Worm (Caenorhabditis elegans) whole organism, L4 larva: Measurements from ENCODE around the gene egl-4.

ENCODE experiments used
- ceh-82 ChIP-seq: sonication (generic microtip); optimal IDR thresholded peaks from 2 replicates; lab custom pipeline; 2017; ENCODE audit warnings: missing biosample characterization, missing genetic modification characterization
- ces-1 ChIP-seq: fragments of 150-350 bp; sonication (generic microtip); optimal IDR thresholded peaks from 4 replicates; lab custom pipeline; 2014; ENCODE audit warnings: missing biosample characterization, missing genetic modification reagents, missing genetic modification characterization
- dmd-9 ChIP-seq: fragments of 200-800 bp; sonication (Bioruptor generic); IDR thresholded peaks from 2 replicates; pipeline ENCODE4 v1.3.6; 2022; ENCODE audit warnings: missing genetic modification reagents, missing genetic modification characterization, missing compliant biosample characterization
- gei-8 ChIP-seq: fragments of 200-800 bp; sonication (Bioruptor generic); optimal IDR thresholded peaks from 2 replicates; lab custom pipeline; 2018; ENCODE audit warnings: mild to moderate bottlenecking, missing genetic modification characterization, missing compliant biosample characterization
- mdl-1 ChIP-seq, 2 experiments: fragments of 150-350 bp in 1 of 2; sonication (generic microtip) in 1 of 2; optimal IDR thresholded peaks; 2 replicates each; lab custom pipeline; 2014 to 2017; ENCODE audit warnings: missing biosample characterization in 2 of 2, missing genetic modification characterization in 2 of 2
- nhr-10 ChIP-seq: fragments of 150-350 bp; optimal IDR thresholded peaks from 2 replicates; lab custom pipeline; 2014; ENCODE audit warnings: missing biosample characterization, missing genetic modification characterization
- nhr-28 ChIP-seq: fragments of 150-350 bp; optimal IDR thresholded peaks from 2 replicates; lab custom pipeline; 2014; ENCODE audit warnings: missing biosample characterization, missing genetic modification characterization
- zip-11 ChIP-seq: fragments of 200-800 bp; sonication (Bioruptor generic); IDR thresholded peaks from 2 replicates; pipeline ENCODE4 v1.3.6; 2022; ENCODE audit warnings: missing genetic modification characterization, missing compliant biosample characterization
- ztf-11 ChIP-seq: fragments of 150-350 bp; optimal IDR thresholded peaks from 2 replicates; lab custom pipeline; 2014; ENCODE audit warnings: missing biosample characterization, missing genetic modification characterization

DNA sequence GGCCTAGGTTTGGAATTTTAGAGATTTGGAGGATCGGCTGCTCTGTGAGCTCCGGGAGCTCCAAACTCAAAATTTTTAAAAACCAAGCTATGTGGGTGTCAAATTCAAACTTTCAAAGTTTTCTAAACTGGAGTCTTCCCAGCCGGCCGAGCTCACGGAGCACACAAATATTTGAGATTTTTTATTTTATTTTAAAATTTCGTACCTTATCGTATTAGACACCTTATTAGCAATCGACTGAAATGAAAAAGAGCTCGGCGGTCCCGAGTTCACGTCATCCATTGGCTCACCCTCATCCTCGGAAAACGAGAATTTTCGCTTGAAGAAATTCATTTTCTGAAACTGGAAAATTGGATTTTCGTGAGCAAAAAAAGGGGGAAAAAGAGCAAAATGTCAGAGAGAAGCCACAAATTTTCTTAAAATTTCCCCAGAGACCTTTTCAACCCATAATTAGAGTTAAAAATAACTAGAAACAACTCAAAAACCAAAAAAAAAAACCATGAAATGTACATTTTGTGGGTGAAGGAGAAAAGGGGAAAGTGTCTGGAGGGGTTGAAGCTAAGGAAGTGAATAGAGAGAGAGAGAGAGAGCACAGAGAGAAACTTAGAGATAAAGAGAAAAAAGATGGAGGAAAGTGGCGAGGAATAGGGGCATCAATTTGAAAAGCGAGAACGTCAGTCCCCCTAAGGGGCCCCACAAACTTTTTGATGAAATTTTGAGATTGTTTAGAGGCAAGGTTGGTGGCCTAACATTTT lies 32.9 kb upstream of the egl-4 start, which contains the start of gene snn-1:
- no peak for TF ChIP-seq gei-8 (GFP tag; lab: Kevin White, UChicago)
- no peak for TF ChIP-seq mdl-1 (tag; optimal IDR thresholded peaks at IDR 0.05; lab: Kevin White, UChicago)
- TF ChIP-seq dmd-9, result no peak
- no peak for TF ChIP-seq nhr-28 (tag; lab: Kevin White, UChicago)
- TF ChIP-seq ztf-11 (tag; lab: Kevin White, UChicago), result no peak
- TF ChIP-seq ceh-82 (tag; lab: Kevin White, UChicago), result no peak
- no peak for TF ChIP-seq nhr-10 (tag; lab: Kevin White, UChicago)
- no peak for TF ChIP-seq zip-11 (GFP tag; lab: Robert Waterston, UW)
- TF ChIP-seq ces-1 (GFP tag; lab: Kevin White, UChicago), result no peak
